ENCODE assay signal across 1 fruit fly cellular context in genomic region chr3R:16253974-16254408, dm6.
TF ChIP-seq lines count a peak whose summit lies in the region.

No protein-coding gene starts in this region.

TF ChIP-seq in whole organism, embryonic, 481 proteins besides CTCF, POLR2A, EP300 and RAD21 (continued from another document):
- TF ChIP-seq Eip74EF (GFP tag; optimal IDR thresholded peaks at IDR 0.05; lab: Kevin White, UChicago) = no peak
- TF ChIP-seq z (GFP tag; IDR thresholded peaks at IDR 0.05; lab: Robert Waterston, UW) = no peak
- no peak for TF ChIP-seq CG1024 (GFP tag; IDR thresholded peaks at IDR 0.05; lab: Robert Waterston, UW)
- no peak for TF ChIP-seq CG6791 (GFP tag; IDR thresholded peaks at IDR 0.05; lab: Robert Waterston, UW; ENCODE audit: partially characterized antibody)
- TF ChIP-seq fru (optimal IDR thresholded peaks at IDR 0.05; lab: Kevin White, UChicago) = no peak
TF ChIP-seq in whole organism, embryonic: peak in this region for 13.
